Worm (Caenorhabditis elegans): ENCODE data around the gene srh-109.

DNA sequence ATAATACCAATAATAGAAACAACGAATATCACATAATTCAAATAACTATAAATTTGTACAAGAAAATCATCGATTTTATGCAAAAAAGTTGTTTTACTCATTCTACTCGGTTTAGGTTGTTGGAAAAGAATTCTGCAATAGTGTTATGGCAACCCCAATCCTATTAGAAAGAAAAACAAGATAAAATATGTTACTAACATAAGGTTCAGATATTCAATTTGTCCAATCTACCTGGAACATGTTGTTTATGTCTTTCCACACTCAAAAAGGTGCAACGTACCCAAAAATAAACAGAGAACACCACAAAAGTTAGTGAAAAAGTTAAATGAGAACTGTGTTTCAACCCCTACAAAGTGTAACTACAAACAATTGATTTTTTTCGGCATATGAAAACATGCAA lies 49.4 kb downstream of the srh-109 start, which contains the start of gene srw-51:
- TF ChIP-seq him-1 (tag; optimal IDR thresholded peaks at IDR 0.05), result no peak
- TF ChIP-seq W03F9.2 (tag; optimal IDR thresholded peaks at IDR 0.05), result no peak

All from whole organism, L4/young adult.